Fruit fly (Drosophila melanogaster) whole organism, embryonic: ENCODE results near the gene CG32243.
A peak's percentile ranks its signal among the peaks of the same experiment; 100 is the strongest.

ENCODE experiments used
- Aef1 ChIP-seq: fragments of 200-800 bp; sonication (Bioruptor generic); IDR thresholded peaks from 3 replicates; pipeline ENCODE4 v1.3.6; 2022; ENCODE audit warnings: missing biosample characterization, missing genetic modification characterization
- Awh ChIP-seq: fragments of 200-800 bp; sonication (Bioruptor generic); IDR thresholded peaks from 2 replicates; pipeline ENCODE4, ENCODE4 v1.3.6; 2022; ENCODE audit warnings: missing biosample characterization, missing genetic modification characterization
- CG10654 ChIP-seq: fragments of 200-800 bp; sonication (Bioruptor generic); optimal IDR thresholded peaks from 2 replicates; lab custom pipeline; 2016; ENCODE audit warnings: missing biosample characterization, missing genetic modification characterization
- CG11093 ChIP-seq: fragments of 200-800 bp; sonication (Bioruptor generic); IDR thresholded peaks from 3 replicates; pipeline ENCODE4 v1.3.6; 2022; ENCODE audit warnings: missing biosample characterization, missing genetic modification characterization
- CG12391 ChIP-seq: fragments of 200-800 bp; sonication (Bioruptor generic); optimal IDR thresholded peaks from 3 replicates; lab custom pipeline; 2018; ENCODE audit warnings: missing biosample characterization, mild to moderate bottlenecking, missing genetic modification characterization, moderate library complexity
- CG13424 ChIP-seq: fragments of 200-800 bp; sonication (Bioruptor generic); optimal IDR thresholded peaks from 2 replicates; lab custom pipeline; 2019; ENCODE audit warnings: missing biosample characterization, mild to moderate bottlenecking, missing genetic modification characterization, moderate library complexity
- CG13624 ChIP-seq: fragments of 200-800 bp; sonication (Bioruptor generic); optimal IDR thresholded peaks from 2 replicates; lab custom pipeline; 2016; ENCODE audit warnings: missing biosample characterization, missing genetic modification characterization
- CG15601 ChIP-seq: fragments of 200-800 bp; sonication (Bioruptor generic); optimal IDR thresholded peaks from 3 replicates; lab custom pipeline; 2019; ENCODE audit warnings: missing biosample characterization, mild to moderate bottlenecking, missing genetic modification characterization, moderate library complexity
- CG16815 ChIP-seq: fragments of 200-800 bp; sonication (Bioruptor generic); optimal IDR thresholded peaks from 3 replicates; lab custom pipeline; 2017; ENCODE audit warnings: missing biosample characterization, mild to moderate bottlenecking, missing genetic modification characterization
- CG1792 ChIP-seq: fragments of 200-800 bp; sonication (Bioruptor generic); optimal IDR thresholded peaks from 2 replicates; lab custom pipeline; 2016; ENCODE audit warnings: missing biosample characterization, missing genetic modification characterization
- CG2120 ChIP-seq: fragments of 200-800 bp; sonication (Bioruptor generic); optimal IDR thresholded peaks from 3 replicates; lab custom pipeline; 2016; ENCODE audit warnings: missing biosample characterization, missing genetic modification characterization
- CG2875 ChIP-seq: fragments of 200-800 bp; sonication (Bioruptor generic); optimal IDR thresholded peaks from 2 replicates; lab custom pipeline; 2017; ENCODE audit warnings: missing biosample characterization, mild to moderate bottlenecking, missing genetic modification characterization, missing genetic modification reagents
- CG2889 ChIP-seq: fragments of 200-800 bp; sonication (Bioruptor generic); IDR thresholded peaks from 3 replicates; pipeline ENCODE4 v1.3.6; 2022; ENCODE audit warnings: missing biosample characterization, missing genetic modification characterization
- CG30403 ChIP-seq: fragments of 200-800 bp; sonication (Bioruptor generic); optimal IDR thresholded peaks from 3 replicates; lab custom pipeline; 2016; ENCODE audit warnings: missing biosample characterization, missing genetic modification characterization
- CG31441 ChIP-seq: fragments of 200-800 bp; sonication (Bioruptor generic); IDR thresholded peaks from 2 replicates; pipeline ENCODE4 v1.3.6; 2022; ENCODE audit warnings: missing biosample characterization, missing genetic modification characterization
- CG32772 ChIP-seq: fragments of 200-800 bp; sonication (Bioruptor generic); IDR thresholded peaks from 2 replicates; pipeline ENCODE4 v1.3.6; 2022; ENCODE audit warnings: missing biosample characterization, missing genetic modification characterization
- CG33213 ChIP-seq: fragments of 200-800 bp; sonication (Bioruptor generic); optimal IDR thresholded peaks from 3 replicates; lab custom pipeline; 2016; ENCODE audit warnings: missing biosample characterization, missing genetic modification characterization
- CG33557 ChIP-seq: fragments of 200-800 bp; sonication (Bioruptor generic); optimal IDR thresholded peaks from 2 replicates; lab custom pipeline; 2019; ENCODE audit warnings: missing biosample characterization, mild to moderate bottlenecking, missing genetic modification characterization, moderate library complexity
- CG5245 ChIP-seq: fragments of 200-800 bp; sonication (Bioruptor generic); optimal IDR thresholded peaks from 3 replicates; lab custom pipeline; 2016; ENCODE audit warnings: missing biosample characterization, missing genetic modification characterization
- CG6654 ChIP-seq: fragments of 200-800 bp; sonication (Bioruptor generic); optimal IDR thresholded peaks from 2 replicates; lab custom pipeline; 2017; ENCODE audit warnings: missing biosample characterization, mild to moderate bottlenecking, missing genetic modification characterization
- CG8765 ChIP-seq: fragments of 200-800 bp; sonication (Bioruptor generic); IDR thresholded peaks from 2 replicates; pipeline ENCODE4 v1.3.6; 2022; ENCODE audit warnings: missing biosample characterization, missing genetic modification characterization
- CG9437 ChIP-seq: fragments of 200-800 bp; sonication (Bioruptor generic); optimal IDR thresholded peaks from 2 replicates; lab custom pipeline; 2018; ENCODE audit warnings: missing biosample characterization, mild to moderate bottlenecking, missing genetic modification characterization
- Dip2 ChIP-seq: fragments of 200-800 bp; sonication (Bioruptor generic); IDR thresholded peaks from 2 replicates; pipeline ENCODE4 v1.3.6; 2022; ENCODE audit warnings: missing biosample characterization, missing genetic modification characterization
- Doc3 ChIP-seq: fragments of 200-800 bp; sonication (Bioruptor generic); IDR thresholded peaks from 3 replicates; pipeline ENCODE4 v1.3.6; 2022; ENCODE audit warnings: missing biosample characterization, missing genetic modification characterization; ENCODE audit not compliant: partially characterized antibody
- Hr3 ChIP-seq: fragments of 200-800 bp; sonication (Bioruptor generic); optimal IDR thresholded peaks from 3 replicates; lab custom pipeline; 2016; ENCODE audit warnings: missing biosample characterization, missing genetic modification characterization
- Hsf ChIP-seq: fragments of 200-800 bp; sonication (Bioruptor generic); optimal IDR thresholded peaks from 3 replicates; lab custom pipeline; 2016; ENCODE audit warnings: missing biosample characterization, missing genetic modification characterization
- Lim3 ChIP-seq: fragments of 200-800 bp; sonication (Bioruptor generic); IDR thresholded peaks from 2 replicates; pipeline ENCODE4 v1.3.6; 2022; ENCODE audit warnings: missing biosample characterization, missing genetic modification characterization
- NC2β ChIP-seq: fragments of 200-800 bp; sonication (Bioruptor generic); optimal IDR thresholded peaks from 2 replicates; lab custom pipeline; 2016; ENCODE audit warnings: missing biosample characterization, missing genetic modification characterization
- Nf-YA ChIP-seq: fragments of 200-800 bp; sonication (Bioruptor generic); IDR thresholded peaks from 2 replicates; pipeline ENCODE4 v1.3.6; 2022; ENCODE audit warnings: missing biosample characterization, missing genetic modification characterization
- Xrp1 ChIP-seq: fragments of 200-800 bp; sonication (Bioruptor generic); IDR thresholded peaks from 2 replicates; pipeline ENCODE4 v1.3.6; 2022; ENCODE audit warnings: missing biosample characterization, missing genetic modification characterization
- abd-A ChIP-seq: fragments of 200-800 bp; sonication (Bioruptor generic); optimal IDR thresholded peaks from 3 replicates; lab custom pipeline; 2019; ENCODE audit warnings: missing biosample characterization, mild to moderate bottlenecking, missing genetic modification characterization, moderate library complexity
- ac ChIP-seq: fragments of 200-800 bp; sonication (Bioruptor generic); optimal IDR thresholded peaks from 3 replicates; lab custom pipeline; 2017; ENCODE audit warnings: missing biosample characterization, mild to moderate bottlenecking, missing genetic modification characterization
- ap ChIP-seq: fragments of 200-800 bp; sonication (Bioruptor generic); IDR thresholded peaks from 2 replicates; pipeline ENCODE4 v1.3.6; 2022; ENCODE audit warnings: missing biosample characterization, missing genetic modification characterization
- cg ChIP-seq: fragments of 200-800 bp; sonication (Bioruptor generic); optimal IDR thresholded peaks from 3 replicates; lab custom pipeline; 2019; ENCODE audit warnings: missing biosample characterization, mild to moderate bottlenecking, missing genetic modification characterization, moderate library complexity
- dpn ChIP-seq, 2 experiments: fragments of 200-800 bp; sonication (Bioruptor generic); optimal IDR thresholded peaks; 3 replicates each; lab custom pipeline; 2016; ENCODE audit warnings: missing biosample characterization in 2 of 2, missing genetic modification characterization in 2 of 2
- dysf ChIP-seq: fragments of 200-800 bp; sonication (Bioruptor generic); IDR thresholded peaks from 3 replicates; pipeline ENCODE4 v1.3.6; 2022; ENCODE audit warnings: missing biosample characterization, missing genetic modification characterization
- fd3F ChIP-seq: fragments of 200-800 bp; sonication (Bioruptor generic); optimal IDR thresholded peaks from 2 replicates; lab custom pipeline; 2018; ENCODE audit warnings: missing biosample characterization, mild to moderate bottlenecking, missing genetic modification characterization, moderate library complexity
- ham ChIP-seq: fragments of 200-800 bp; sonication (Bioruptor generic); IDR thresholded peaks from 2 replicates; pipeline ENCODE4 v1.3.6; 2022; ENCODE audit warnings: missing biosample characterization, missing genetic modification characterization
- hth ChIP-seq: fragments of >200 bp; optimal IDR thresholded peaks from 2 replicates; lab custom pipeline; 2017; ENCODE audit warnings: inconsistent platforms
- ind ChIP-seq: fragments of 200-800 bp; sonication (Bioruptor generic); optimal IDR thresholded peaks from 3 replicates; lab custom pipeline; 2016; ENCODE audit warnings: missing biosample characterization, missing genetic modification characterization
- kah ChIP-seq: fragments of 200-800 bp; sonication (Bioruptor generic); optimal IDR thresholded peaks from 2 replicates; lab custom pipeline; 2018; ENCODE audit warnings: missing biosample characterization, mild to moderate bottlenecking, missing genetic modification characterization
- lilli ChIP-seq: fragments of 200-800 bp; sonication (Bioruptor generic); optimal IDR thresholded peaks from 3 replicates; lab custom pipeline; 2016; ENCODE audit warnings: missing biosample characterization, missing genetic modification characterization
- lola ChIP-seq, 3 experiments: fragments of >200 bp in 2 of 3; fragments of 200-800 bp in 1 of 3; sonication (Bioruptor generic) in 1 of 3; optimal IDR thresholded peaks; 2 replicates each; lab custom pipeline; 2017 to 2019; ENCODE audit warnings: missing biosample characterization in 3 of 3, missing genetic modification characterization in 3 of 3, mild to moderate bottlenecking in 1 of 3, moderate library complexity in 1 of 3
- onecut ChIP-seq: fragments of 200-800 bp; sonication (Bioruptor generic); IDR thresholded peaks from 2 replicates; pipeline ENCODE4 v1.3.6; 2022; ENCODE audit warnings: missing biosample characterization, missing genetic modification characterization
- pita ChIP-seq: fragments of 200-800 bp; sonication (Bioruptor generic); optimal IDR thresholded peaks from 2 replicates; lab custom pipeline; 2017; ENCODE audit warnings: missing biosample characterization, mild to moderate bottlenecking, missing genetic modification characterization
- psq ChIP-seq: fragments of 200-800 bp; sonication (Bioruptor generic); optimal IDR thresholded peaks from 2 replicates; lab custom pipeline; 2017; ENCODE audit warnings: missing biosample characterization, missing genetic modification characterization
- row ChIP-seq: fragments of 200-800 bp; sonication (Bioruptor generic); IDR thresholded peaks from 3 replicates; pipeline ENCODE4 v1.3.6; 2022; ENCODE audit warnings: missing biosample characterization, missing genetic modification characterization
- sens ChIP-seq: fragments of 200-800 bp; sonication (Bioruptor generic); peaks from one replicate; lab custom pipeline; 2016; ENCODE audit warnings: missing biosample characterization, missing genetic modification characterization
- sna ChIP-seq: fragments of 200-800 bp; sonication (Bioruptor generic); IDR thresholded peaks from 2 replicates; pipeline ENCODE4 v1.3.6; 2022; ENCODE audit warnings: missing biosample characterization, missing genetic modification characterization; ENCODE audit not compliant: partially characterized antibody
- vfl ChIP-seq: fragments of 200-800 bp; sonication (Bioruptor generic); optimal IDR thresholded peaks from 2 replicates; lab custom pipeline; 2016; ENCODE audit warnings: missing biosample characterization, missing genetic modification characterization
- wek ChIP-seq: fragments of 200-800 bp; sonication (Bioruptor generic); optimal IDR thresholded peaks from 3 replicates; lab custom pipeline; 2018; ENCODE audit warnings: missing biosample characterization, mild to moderate bottlenecking, missing genetic modification characterization, moderate library complexity
- z ChIP-seq: fragments of 200-800 bp; sonication (Bioruptor generic); IDR thresholded peaks from 3 replicates; pipeline ENCODE4 v1.3.6; 2022; ENCODE audit warnings: missing biosample characterization, missing genetic modification characterization

Gene CG32243

DNA sequence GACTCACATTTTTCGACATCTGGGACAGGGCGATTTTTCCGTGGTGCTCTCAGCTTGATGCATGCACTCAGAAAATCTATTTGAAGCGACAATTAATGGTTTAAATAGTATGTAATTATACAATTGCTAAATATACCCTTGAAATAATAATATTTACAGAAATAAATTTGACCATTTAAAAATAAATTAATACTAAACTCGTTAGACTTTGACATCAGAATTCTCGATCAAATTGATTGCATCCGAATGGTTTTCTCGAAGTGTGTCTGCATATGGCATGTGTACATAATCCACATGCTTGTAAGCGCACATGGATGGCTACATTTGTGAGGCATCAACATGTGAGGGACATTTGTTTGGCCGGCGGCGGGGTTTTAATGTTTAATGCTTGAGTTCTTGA, 5.6 kb upstream of the CG32243 start (continued):
- TF ChIP-seq CG33213 (GFP tag; lab: Kevin White, UChicago) (no peak), sens (GFP tag; lab: Kevin White, UChicago) (peak; percentile 92), CG8765 (GFP tag; lab: Robert Waterston, UW) (peak; percentile 54; the same call in 1 of the 2 replicates), CG13624 (no peak), CG30403 (peak; percentile 54), CG1792 (GFP tag; lab: Kevin White, UChicago) (no peak), Doc3 (GFP tag; lab: Robert Waterston, UW) (no peak), Lim3 (no peak), CG32772 (peak; percentile 45), dysf (GFP tag; lab: Robert Waterston, UW) (peak; percentile 46; the same call in 1 of the 3 replicates), CG31441 (peak; percentile 76), CG2120 (GFP tag; lab: Kevin White, UChicago) (no peak), pita (GFP tag; lab: Kevin White, UChicago) (no peak), CG16815 (GFP tag; lab: Kevin White, UChicago) (peak; percentile 67), CG33557 (GFP tag; lab: Kevin White, UChicago) (peak; percentile 81), CG2875 (GFP tag; lab: Kevin White, UChicago) (peak; percentile 63), Awh (GFP tag; lab: Robert Waterston, UW) (no peak), cg (GFP tag; lab: Kevin White, UChicago) (no peak), ham (GFP tag; lab: Robert Waterston, UW) (no peak), CG6654 (GFP tag; lab: Kevin White, UChicago) (no peak), CG15601 (tag; lab: Kevin White, UChicago) (peak; percentile 65), wek (no peak), Hr3 (GFP tag; lab: Kevin White, UChicago) (peak; percentile 47), ac (GFP tag; lab: Kevin White, UChicago) (peak; percentile 55), CG9437 (peak; percentile 40), ap (GFP tag; lab: Robert Waterston, UW) (no peak), CG2889 (GFP tag; lab: Robert Waterston, UW) (no peak), hth (lab: Kevin White, UChicago) (no peak), CG10654 (GFP tag; lab: Kevin White, UChicago) (peak; percentile 53), onecut (peak; percentile 43), lola (GFP tag; optimal IDR thresholded peaks at IDR 0.05; lab: Kevin White, UChicago) (peak in 1 of 3 experiments; percentile 86), CG11093 (no peak), Aef1 (GFP tag; lab: Robert Waterston, UW) (no peak), dpn (GFP tag; optimal IDR thresholded peaks at IDR 0.05; lab: Kevin White, UChicago) (peak; percentile 25 to 33), row (peak; percentile 80), NC2β (GFP tag; lab: Kevin White, UChicago) (peak; percentile 17), kah (GFP tag; lab: Kevin White, UChicago) (peak; percentile 15), ind (GFP tag; lab: Kevin White, UChicago) (peak; percentile 28), vfl (GFP tag; lab: Kevin White, UChicago) (no peak), Nf-YA (GFP tag; lab: Robert Waterston, UW) (peak; percentile 40; the same call in 1 of the 2 replicates), CG5245 (GFP tag; lab: Kevin White, UChicago) (peak; percentile 53), Hsf (peak; percentile 43), lilli (GFP tag; lab: Kevin White, UChicago) (peak; percentile 29), psq (GFP tag; lab: Kevin White, UChicago) (no peak), CG12391 (peak; percentile 84), Dip2 (GFP tag; lab: Robert Waterston, UW) (no peak), Xrp1 (GFP tag; lab: Robert Waterston, UW) (peak; percentile 93), z (GFP tag; lab: Robert Waterston, UW) (no peak), sna (no peak), abd-A (tag; lab: Kevin White, UChicago) (no peak), fd3F (no peak), CG13424 (tag; lab: Kevin White, UChicago) (peak; percentile 54)
